Worm (Caenorhabditis elegans) whole organism, late embryonic: Measurements from ENCODE around the gene Y105C5B.11.

ENCODE experiments used
- C38D4.7 ChIP-seq: fragments of 200-800 bp; sonication (Bioruptor generic); optimal IDR thresholded peaks from 2 replicates; lab custom pipeline; 2018; ENCODE audit warnings: mild to moderate bottlenecking, missing genetic modification characterization, moderate library complexity, missing compliant biosample characterization
- F13H6.1 ChIP-seq: sonication (generic microtip); optimal IDR thresholded peaks from 2 replicates; lab custom pipeline; 2016; ENCODE audit warnings: missing genetic modification characterization, missing compliant biosample characterization
- ahr-1 ChIP-seq: sonication (generic microtip); optimal IDR thresholded peaks from 2 replicates; lab custom pipeline; 2016; ENCODE audit warnings: missing genetic modification characterization, missing compliant biosample characterization
- ceh-22 ChIP-seq: sonication (generic microtip); optimal IDR thresholded peaks from 2 replicates; lab custom pipeline; 2017; ENCODE audit warnings: missing biosample characterization, missing genetic modification characterization
- ceh-48 ChIP-seq: sonication (generic microtip); optimal IDR thresholded peaks from 2 replicates; lab custom pipeline; 2016; ENCODE audit warnings: missing genetic modification characterization, inconsistent platforms, missing compliant biosample characterization
- nfya-1 ChIP-seq: sonication (generic microtip); optimal IDR thresholded peaks from 2 replicates; lab custom pipeline; 2017; ENCODE audit warnings: missing genetic modification characterization, mild to moderate bottlenecking, missing compliant biosample characterization, antibody characterized with exemption, moderate library complexity
- nhr-11 ChIP-seq: fragments of 150-350 bp; optimal IDR thresholded peaks from 2 replicates; lab custom pipeline; 2014; ENCODE audit warnings: missing biosample characterization, missing genetic modification characterization
- tbx-2 ChIP-seq: sonication (generic microtip); optimal IDR thresholded peaks from 2 replicates; lab custom pipeline; 2016; ENCODE audit warnings: missing genetic modification characterization, missing compliant biosample characterization
- unc-55 ChIP-seq: sonication (generic microtip); optimal IDR thresholded peaks from 2 replicates; lab custom pipeline; 2017; ENCODE audit warnings: missing biosample characterization, missing genetic modification reagents, missing genetic modification characterization

ce11 chrIV:15937088-15937487 is 4.2 kb downstream of the Y105C5B.11 start:
- TF ChIP-seq ceh-48 (no peak), nfya-1 (tag; lab: Kevin White, UChicago) (no peak), nhr-11 (tag; lab: Kevin White, UChicago) (no peak), C38D4.7 (no peak), F13H6.1 (tag; lab: Kevin White, UChicago) (no peak), ahr-1 (no peak), ceh-22 (tag; lab: Kevin White, UChicago) (no peak), tbx-2 (no peak), unc-55 (GFP tag; lab: Kevin White, UChicago) (no peak)
